Worm (Caenorhabditis elegans): Measurements from ENCODE around the gene ncx-9.

ce11 chrV:4957619-4958018 lies 37.4 kb downstream of the ncx-9 start:
- TF ChIP-seq zag-1 (tag; optimal IDR thresholded peaks at IDR 0.05) (no peak), nhr-11 (tag; optimal IDR thresholded peaks at IDR 0.05) (no peak), snpc-4 (tag; optimal IDR thresholded peaks at IDR 0.05) (no peak), egl-27 (tag; optimal IDR thresholded peaks at IDR 0.05) (no peak), ceh-82 (tag; optimal IDR thresholded peaks at IDR 0.05) (no peak), nhr-25 (tag; optimal IDR thresholded peaks at IDR 0.05) (no peak), ama-1 (optimal IDR thresholded peaks at IDR 0.05) (no peak), sma-3 (GFP tag; optimal IDR thresholded peaks at IDR 0.05) (no peak), ztf-11 (tag; optimal IDR thresholded peaks at IDR 0.05) (no peak), alr-1 (tag; optimal IDR thresholded peaks at IDR 0.05) (no peak), nhr-77 (tag; optimal IDR thresholded peaks at IDR 0.05) (no peak), lsy-2 (tag; optimal IDR thresholded peaks at IDR 0.05) (no peak)
